Worm (Caenorhabditis elegans) whole organism, L3 larva: ENCODE data around the gene algn-3.

Experiments used
- ama-1 ChIP-seq: fragments of 150-350 bp; optimal IDR thresholded peaks from 2 replicates; lab custom pipeline; 2018
- ceh-82 ChIP-seq: fragments of 150-350 bp; optimal IDR thresholded peaks from 2 replicates; lab custom pipeline; 2014; ENCODE audit warnings: missing biosample characterization, missing genetic modification characterization
- lin-39 ChIP-seq: fragments of 150-350 bp; optimal IDR thresholded peaks from 2 replicates; lab custom pipeline; 2018; ENCODE audit warnings: missing biosample characterization, missing genetic modification reagents, missing genetic modification characterization

- no peak for TF ChIP-seq lin-39 (tag; lab: Kevin White, UChicago)
- TF ChIP-seq ceh-82 (tag; lab: Kevin White, UChicago): no peak
- TF ChIP-seq ama-1 (lab: Kevin White, UChicago): no peak
Measured at ce11 chrII:14098348-14098747, 34.3 kb downstream of the algn-3 start.
